Fruit fly (Drosophila melanogaster) whole organism, embryonic: ENCODE results near the gene Hydr2.

Source experiments
- BEAF-32 ChIP-seq: fragments of 200-800 bp; sonication (Bioruptor generic); optimal IDR thresholded peaks from 3 replicates; lab custom pipeline; 2017; ENCODE audit warnings: missing biosample characterization, missing genetic modification characterization, mild to moderate bottlenecking, moderate library complexity, missing genetic modification reagents
- BtbVII ChIP-seq: fragments of 200-800 bp; sonication (Bioruptor generic); optimal IDR thresholded peaks from 3 replicates; lab custom pipeline; 2017; ENCODE audit warnings: missing biosample characterization, mild to moderate bottlenecking, missing genetic modification characterization
- CG10274 ChIP-seq: fragments of 200-800 bp; sonication (Bioruptor generic); optimal IDR thresholded peaks from 3 replicates; lab custom pipeline; 2017; ENCODE audit warnings: missing biosample characterization, mild to moderate bottlenecking, missing genetic modification characterization
- CG12104 ChIP-seq: fragments of 200-800 bp; sonication (Bioruptor generic); optimal IDR thresholded peaks from 3 replicates; lab custom pipeline; 2016; ENCODE audit warnings: missing biosample characterization, missing genetic modification characterization
- CG1233 ChIP-seq: fragments of 200-800 bp; sonication (Bioruptor generic); optimal IDR thresholded peaks from 4 replicates; lab custom pipeline; 2018; ENCODE audit warnings: missing biosample characterization, mild to moderate bottlenecking, missing genetic modification characterization
- CG12744 ChIP-seq: fragments of 200-800 bp; sonication (Bioruptor generic); optimal IDR thresholded peaks from 2 replicates; lab custom pipeline; 2016; ENCODE audit warnings: missing biosample characterization, missing genetic modification characterization
- CG13894 ChIP-seq: fragments of 200-800 bp; sonication (Bioruptor generic); optimal IDR thresholded peaks from 3 replicates; lab custom pipeline; 2018; ENCODE audit warnings: missing biosample characterization, mild to moderate bottlenecking, missing genetic modification characterization, moderate library complexity
- CG16813 ChIP-seq: fragments of 200-800 bp; sonication (Bioruptor generic); IDR thresholded peaks from 3 replicates; pipeline ENCODE4 v1.3.6; 2022; ENCODE audit warnings: missing biosample characterization, missing genetic modification characterization; ENCODE audit not compliant: partially characterized antibody
- CG16815 ChIP-seq: fragments of 200-800 bp; sonication (Bioruptor generic); optimal IDR thresholded peaks from 3 replicates; lab custom pipeline; 2017; ENCODE audit warnings: missing biosample characterization, mild to moderate bottlenecking, missing genetic modification characterization
- CG2129 ChIP-seq: fragments of 200-800 bp; sonication (Bioruptor generic); IDR thresholded peaks from 2 replicates; pipeline ENCODE4 v1.3.6; 2022; ENCODE audit warnings: missing biosample characterization, missing genetic modification characterization; ENCODE audit not compliant: partially characterized antibody
- CG2712 ChIP-seq: fragments of 200-800 bp; optimal IDR thresholded peaks from 3 replicates; lab custom pipeline; 2019; ENCODE audit warnings: missing biosample characterization, mild to moderate bottlenecking, missing genetic modification characterization, moderate library complexity
- CG3838 ChIP-seq: fragments of 200-800 bp; sonication (Bioruptor generic); optimal IDR thresholded peaks from 3 replicates; lab custom pipeline; 2016; ENCODE audit warnings: missing biosample characterization, missing genetic modification characterization
- CG6175 ChIP-seq: fragments of 200-800 bp; sonication (Bioruptor generic); IDR thresholded peaks from 3 replicates; pipeline ENCODE4 v1.3.6; 2022; ENCODE audit warnings: missing biosample characterization, missing genetic modification characterization
- CG7745 ChIP-seq: fragments of 200-800 bp; sonication (Bioruptor generic); optimal IDR thresholded peaks from 2 replicates; lab custom pipeline; 2018; ENCODE audit warnings: missing biosample characterization, mild to moderate bottlenecking, missing genetic modification characterization, moderate library complexity
- CG8290 ChIP-seq, 3 experiments: fragments of 200-800 bp; sonication (Bioruptor generic); optimal IDR thresholded peaks; 2 replicates each; lab custom pipeline; 2016 to 2019; ENCODE audit warnings: missing biosample characterization in 3 of 3, missing genetic modification characterization in 3 of 3, mild to moderate bottlenecking in 2 of 3, moderate library complexity in 1 of 3
- CG8478 ChIP-seq: fragments of >200 bp; optimal IDR thresholded peaks from 2 replicates; lab custom pipeline; 2018
- CG9727 ChIP-seq: fragments of 200-800 bp; sonication (Bioruptor generic); optimal IDR thresholded peaks from 3 replicates; lab custom pipeline; 2017; ENCODE audit warnings: missing biosample characterization, mild to moderate bottlenecking, missing genetic modification characterization
- CHES-1-like ChIP-seq: fragments of 200-800 bp; sonication (Bioruptor generic); optimal IDR thresholded peaks from 2 replicates; lab custom pipeline; 2016; ENCODE audit warnings: missing biosample characterization, missing genetic modification characterization
- Dbx ChIP-seq: fragments of 200-800 bp; sonication (Bioruptor generic); IDR thresholded peaks from 3 replicates; pipeline ENCODE4 v1.3.6; 2022; ENCODE audit warnings: missing biosample characterization, missing genetic modification characterization
- Deaf1 ChIP-seq: fragments of 200-800 bp; optimal IDR thresholded peaks from 3 replicates; lab custom pipeline; 2019; ENCODE audit warnings: missing biosample characterization, mild to moderate bottlenecking, missing genetic modification characterization, moderate library complexity
- HHEX ChIP-seq: fragments of 200-800 bp; sonication (Bioruptor generic); optimal IDR thresholded peaks from 3 replicates; lab custom pipeline; 2017; ENCODE audit warnings: missing biosample characterization, mild to moderate bottlenecking, missing genetic modification characterization, missing genetic modification reagents
- HLH3B ChIP-seq: fragments of 200-800 bp; sonication (Bioruptor generic); IDR thresholded peaks from 2 replicates; pipeline ENCODE4 v1.3.6; 2022; ENCODE audit warnings: missing biosample characterization, missing genetic modification characterization
- HmgD ChIP-seq: fragments of 200-800 bp; sonication (Bioruptor generic); optimal IDR thresholded peaks from 3 replicates; lab custom pipeline; 2016; ENCODE audit warnings: missing biosample characterization, missing genetic modification characterization
- HmgZ ChIP-seq: fragments of 200-800 bp; sonication (Bioruptor generic); optimal IDR thresholded peaks from 2 replicates; lab custom pipeline; 2018; ENCODE audit warnings: missing biosample characterization, mild to moderate bottlenecking, missing genetic modification characterization
- Hr39 ChIP-seq: fragments of >200 bp; optimal IDR thresholded peaks from 2 replicates; lab custom pipeline; 2017
- Mrtf ChIP-seq: fragments of 200-800 bp; sonication (Bioruptor generic); IDR thresholded peaks from 3 replicates; pipeline ENCODE4 v1.3.6; 2022; ENCODE audit warnings: missing biosample characterization, missing genetic modification characterization
- Neu2 ChIP-seq: fragments of 200-800 bp; sonication (Bioruptor generic); optimal IDR thresholded peaks from 3 replicates; lab custom pipeline; 2016; ENCODE audit warnings: missing biosample characterization, missing genetic modification characterization, borderline replicate concordance
- Nf-YB ChIP-seq: fragments of 200-800 bp; sonication (Bioruptor generic); optimal IDR thresholded peaks from 3 replicates; lab custom pipeline; 2019; ENCODE audit warnings: missing biosample characterization, mild to moderate bottlenecking, missing genetic modification characterization, moderate library complexity
- Oaz ChIP-seq: fragments of 200-800 bp; sonication (Bioruptor generic); IDR thresholded peaks from 2 replicates; pipeline ENCODE4 v1.3.6; 2022; ENCODE audit warnings: missing biosample characterization, missing genetic modification characterization
- Ptx1 ChIP-seq: fragments of 200-800 bp; sonication (Bioruptor generic); IDR thresholded peaks from 2 replicates; pipeline ENCODE4 v1.3.6; 2022; ENCODE audit warnings: missing biosample characterization, missing genetic modification characterization
- Scr ChIP-seq: fragments of 200-800 bp; sonication (Bioruptor generic); IDR thresholded peaks from 2 replicates; pipeline ENCODE4 v1.3.6; 2022; ENCODE audit warnings: missing biosample characterization, missing genetic modification characterization; ENCODE audit not compliant: partially characterized antibody
- abd-A ChIP-seq: fragments of 200-800 bp; sonication (Bioruptor generic); optimal IDR thresholded peaks from 3 replicates; lab custom pipeline; 2019; ENCODE audit warnings: missing biosample characterization, mild to moderate bottlenecking, missing genetic modification characterization, moderate library complexity
- cato ChIP-seq: fragments of 200-800 bp; sonication (Bioruptor generic); optimal IDR thresholded peaks from 2 replicates; lab custom pipeline; 2016; ENCODE audit warnings: missing biosample characterization, missing genetic modification characterization, borderline replicate concordance
- cg ChIP-seq: fragments of 200-800 bp; sonication (Bioruptor generic); optimal IDR thresholded peaks from 3 replicates; lab custom pipeline; 2019; ENCODE audit warnings: missing biosample characterization, mild to moderate bottlenecking, missing genetic modification characterization, moderate library complexity
- ci ChIP-seq: fragments of 200-800 bp; sonication (Bioruptor generic); IDR thresholded peaks from 3 replicates; pipeline ENCODE4 v1.3.6; 2022; ENCODE audit warnings: missing biosample characterization, missing genetic modification characterization
- croc ChIP-seq: fragments of 200-800 bp; sonication (Bioruptor generic); conservative IDR thresholded peaks from 3 replicates; pipeline ENCODE4 v1.3.6; 2022; ENCODE audit warnings: missing biosample characterization, missing genetic modification characterization
- dmrt99B ChIP-seq: fragments of 200-800 bp; sonication (Bioruptor generic); optimal IDR thresholded peaks from 2 replicates; lab custom pipeline; 2018; ENCODE audit warnings: missing biosample characterization, mild to moderate bottlenecking, missing genetic modification characterization, moderate library complexity
- exex ChIP-seq: fragments of 200-800 bp; sonication (Bioruptor generic); optimal IDR thresholded peaks from 4 replicates; lab custom pipeline; 2018; ENCODE audit warnings: missing biosample characterization, mild to moderate bottlenecking, missing genetic modification characterization, moderate library complexity
- hth ChIP-seq: fragments of >200 bp; optimal IDR thresholded peaks from 2 replicates; lab custom pipeline; 2017; ENCODE audit warnings: inconsistent platforms
- kay ChIP-seq: fragments of 200-800 bp; sonication (Bioruptor generic); optimal IDR thresholded peaks from 2 replicates; lab custom pipeline; 2016; ENCODE audit warnings: missing biosample characterization, missing genetic modification characterization
- lbe ChIP-seq: fragments of 200-800 bp; sonication (Bioruptor generic); optimal IDR thresholded peaks from 2 replicates; lab custom pipeline; 2016; ENCODE audit warnings: missing biosample characterization, mild to moderate bottlenecking, missing genetic modification characterization
- nerfin-2 ChIP-seq: fragments of 200-800 bp; sonication (Bioruptor generic); IDR thresholded peaks from 2 replicates; pipeline ENCODE4 v1.3.6; 2022; ENCODE audit warnings: missing biosample characterization, missing genetic modification characterization; ENCODE audit not compliant: partially characterized antibody
- onecut ChIP-seq: fragments of 200-800 bp; sonication (Bioruptor generic); IDR thresholded peaks from 2 replicates; pipeline ENCODE4 v1.3.6; 2022; ENCODE audit warnings: missing biosample characterization, missing genetic modification characterization
- otp ChIP-seq: fragments of 200-800 bp; sonication (Bioruptor generic); IDR thresholded peaks from 3 replicates; pipeline ENCODE4, ENCODE4 v1.3.6; 2022; ENCODE audit warnings: missing biosample characterization, missing genetic modification characterization
- ranshi ChIP-seq: fragments of 200-800 bp; sonication (Bioruptor generic); IDR thresholded peaks from 2 replicates; pipeline ENCODE4 v1.3.6; 2022; ENCODE audit warnings: missing biosample characterization, missing genetic modification characterization
- row ChIP-seq: fragments of 200-800 bp; sonication (Bioruptor generic); IDR thresholded peaks from 3 replicates; pipeline ENCODE4 v1.3.6; 2022; ENCODE audit warnings: missing biosample characterization, missing genetic modification characterization
- scrt ChIP-seq: fragments of 200-800 bp; sonication (Bioruptor generic); optimal IDR thresholded peaks from 2 replicates; lab custom pipeline; 2018; ENCODE audit warnings: missing biosample characterization, mild to moderate bottlenecking, missing genetic modification characterization, moderate library complexity
- seq ChIP-seq: fragments of 200-800 bp; sonication (Bioruptor generic); IDR thresholded peaks from 2 replicates; pipeline ENCODE4 v1.3.6; 2022; ENCODE audit warnings: missing biosample characterization, missing genetic modification characterization
- unc-4 ChIP-seq: fragments of 200-800 bp; sonication (Bioruptor generic); IDR thresholded peaks from 2 replicates; pipeline ENCODE4 v1.3.6; 2022; ENCODE audit warnings: missing biosample characterization, missing genetic modification characterization; ENCODE audit not compliant: partially characterized antibody
- vfl ChIP-seq: fragments of 200-800 bp; sonication (Bioruptor generic); optimal IDR thresholded peaks from 2 replicates; lab custom pipeline; 2016; ENCODE audit warnings: missing biosample characterization, missing genetic modification characterization
- zen ChIP-seq: fragments of 200-800 bp; sonication (Bioruptor generic); optimal IDR thresholded peaks from 3 replicates; lab custom pipeline; 2018; ENCODE audit warnings: missing biosample characterization, mild to moderate bottlenecking, missing genetic modification characterization, moderate library complexity

Gene Hydr2

DNA sequence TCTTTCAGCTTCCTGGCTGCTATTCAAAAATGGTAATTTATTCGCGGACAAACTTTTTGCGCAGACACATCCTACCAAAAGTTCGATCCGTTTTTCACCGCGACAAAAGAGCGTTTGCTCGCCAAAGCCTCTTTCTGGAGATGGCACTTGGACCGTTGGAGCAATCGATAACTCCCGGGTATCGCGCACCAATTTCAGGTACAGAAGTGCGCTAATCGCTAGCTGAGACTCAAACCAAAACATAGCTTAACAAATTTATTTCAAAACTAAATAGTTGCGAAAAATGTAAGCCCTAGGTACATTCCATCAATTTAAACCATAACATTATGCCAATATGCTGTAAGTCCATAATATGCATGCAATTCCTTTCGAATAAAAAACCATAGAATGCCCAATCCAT is 18.7 kb upstream of the Hydr2 start, which contains the start of gene toc (continued):
- TF ChIP-seq Oaz (GFP tag; lab: Robert Waterston, UW) (no peak), HHEX (no peak), BtbVII (GFP tag; lab: Kevin White, UChicago) (no peak), Deaf1 (no peak), CG12104 (GFP tag; lab: Kevin White, UChicago) (no peak), Ptx1 (GFP tag; lab: Robert Waterston, UW) (no peak), CG2712 (tag; lab: Kevin White, UChicago) (no peak), HLH3B (GFP tag; lab: Robert Waterston, UW) (no peak), kay (GFP tag; lab: Kevin White, UChicago) (no peak), CG2129 (peak; percentile 33; the same call in 1 of the 2 replicates), CG16813 (GFP tag; lab: Robert Waterston, UW) (peak; percentile 85), row (GFP tag; lab: Robert Waterston, UW) (peak; percentile 34; the same call in 1 of the 3 replicates), ranshi (GFP tag; lab: Robert Waterston, UW) (no peak), croc (GFP tag; lab: Robert Waterston, UW) (no peak), HmgD (GFP tag; lab: Kevin White, UChicago) (peak; percentile 24), hth (lab: Kevin White, UChicago) (no peak), Hr39 (lab: Kevin White, UChicago) (no peak), Mrtf (GFP tag; lab: Robert Waterston, UW) (no peak), nerfin-2 (GFP tag; lab: Robert Waterston, UW) (peak; percentile 66), seq (GFP tag; lab: Robert Waterston, UW) (no peak), scrt (no peak), Dbx (peak; percentile 22; the same call in 1 of the 3 replicates), abd-A (peak; percentile 39), ci (peak; percentile 30; the same call in 1 of the 3 replicates), onecut (peak; percentile 30; the same call in 1 of the 2 replicates), vfl (no peak), dmrt99B (no peak), CG12744 (no peak), CG16815 (GFP tag; lab: Kevin White, UChicago) (no peak), cato (no peak), Scr (GFP tag; lab: Robert Waterston, UW) (peak; percentile 80), CG8478 (lab: Kevin White, UChicago) (no peak), CG8290 (GFP tag; optimal IDR thresholded peaks at IDR 0.05; lab: Kevin White, UChicago) (peak; percentile 32), CG8290 (tag; optimal IDR thresholded peaks at IDR 0.05; lab: Kevin White, UChicago) (peak in 1 of 2 experiments; percentile 66), unc-4 (peak; percentile 85), CG3838 (GFP tag; lab: Kevin White, UChicago) (no peak), zen (no peak), Nf-YB (no peak), otp (GFP tag; lab: Robert Waterston, UW) (no peak), CHES-1-like (no peak), cg (GFP tag; lab: Kevin White, UChicago) (no peak), Neu2 (GFP tag; lab: Kevin White, UChicago) (no peak), CG10274 (no peak), lbe (GFP tag; lab: Kevin White, UChicago) (no peak), CG1233 (GFP tag; lab: Kevin White, UChicago) (no peak), CG13894 (peak; percentile 5), BEAF-32 (GFP tag; lab: Kevin White, UChicago) (peak; percentile 83), CG7745 (tag; lab: Kevin White, UChicago) (no peak), HmgZ (tag; lab: Kevin White, UChicago) (peak; percentile 53), CG9727 (no peak), exex (tag; lab: Kevin White, UChicago) (peak; percentile 20), CG6175 (GFP tag; lab: Robert Waterston, UW) (no peak)
